Fruit fly (Drosophila melanogaster) whole organism, prepupa: ENCODE results near the gene Spn28Da.

ENCODE experiments used
- Blimp-1 ChIP-seq: fragments of 200-800 bp; sonication (Bioruptor generic); optimal IDR thresholded peaks from 3 replicates; lab custom pipeline; 2017; ENCODE audit warnings: missing biosample characterization, missing genetic modification characterization, mild to moderate bottlenecking, moderate library complexity, missing genetic modification reagents
- CG10631 ChIP-seq: fragments of 200-800 bp; sonication (Bioruptor generic); optimal IDR thresholded peaks from 2 replicates; lab custom pipeline; 2016; ENCODE audit warnings: missing biosample characterization, missing genetic modification characterization
- CG15336 ChIP-seq: fragments of 200-800 bp; sonication (Bioruptor generic); IDR thresholded peaks from 2 replicates; pipeline ENCODE4 v1.3.6; 2022; ENCODE audit warnings: missing biosample characterization, missing genetic modification characterization
- CG1621 ChIP-seq: fragments of 200-800 bp; sonication (Bioruptor generic); optimal IDR thresholded peaks from 3 replicates; lab custom pipeline; 2018; ENCODE audit warnings: missing biosample characterization, mild to moderate bottlenecking, missing genetic modification characterization
- CG16779 ChIP-seq: fragments of 200-800 bp; sonication (Bioruptor generic); optimal IDR thresholded peaks from 3 replicates; lab custom pipeline; 2017; ENCODE audit warnings: missing biosample characterization, mild to moderate bottlenecking, missing genetic modification characterization
- CG3032 ChIP-seq: fragments of 200-800 bp; optimal IDR thresholded peaks from 2 replicates; lab custom pipeline; 2019; ENCODE audit warnings: missing biosample characterization, mild to moderate bottlenecking, missing genetic modification characterization, moderate library complexity
- CG32006 ChIP-seq: fragments of 200-800 bp; sonication (Bioruptor generic); optimal IDR thresholded peaks from 3 replicates; lab custom pipeline; 2017; ENCODE audit warnings: missing biosample characterization, mild to moderate bottlenecking, missing genetic modification characterization
- CG34406 ChIP-seq: fragments of 200-800 bp; sonication (Bioruptor generic); optimal IDR thresholded peaks from 3 replicates; lab custom pipeline; 2016; ENCODE audit warnings: missing biosample characterization, missing genetic modification characterization
- CG4318 ChIP-seq: fragments of 200-800 bp; sonication (Bioruptor generic); optimal IDR thresholded peaks from 3 replicates; lab custom pipeline; 2017; ENCODE audit warnings: missing biosample characterization, mild to moderate bottlenecking, missing genetic modification characterization
- CG6163 ChIP-seq: fragments of 200-800 bp; sonication (Bioruptor generic); IDR thresholded peaks from 3 replicates; pipeline ENCODE4 v1.3.6; 2022; ENCODE audit warnings: missing biosample characterization, missing genetic modification characterization
- CG6276 ChIP-seq: fragments of 200-800 bp; sonication (Bioruptor generic); optimal IDR thresholded peaks from 2 replicates; lab custom pipeline; 2017; ENCODE audit warnings: missing biosample characterization, mild to moderate bottlenecking, missing genetic modification characterization
- CG6792 ChIP-seq: fragments of 200-800 bp; sonication (Bioruptor generic); optimal IDR thresholded peaks from 3 replicates; lab custom pipeline; 2016; ENCODE audit warnings: missing biosample characterization, missing genetic modification characterization
- CG6808 ChIP-seq: fragments of 200-800 bp; sonication (Bioruptor generic); optimal IDR thresholded peaks from 3 replicates; lab custom pipeline; 2017; ENCODE audit warnings: missing biosample characterization, missing genetic modification characterization, mild to moderate bottlenecking, moderate library complexity, missing genetic modification reagents
- CG6854 ChIP-seq: fragments of 200-800 bp; sonication (Bioruptor generic); optimal IDR thresholded peaks from 2 replicates; lab custom pipeline; 2017; ENCODE audit warnings: missing biosample characterization, mild to moderate bottlenecking, missing genetic modification characterization
- CG7368 ChIP-seq: fragments of 200-800 bp; sonication (Bioruptor generic); optimal IDR thresholded peaks from 3 replicates; lab custom pipeline; 2016; ENCODE audit warnings: missing biosample characterization, missing genetic modification characterization
- CG8119 ChIP-seq: fragments of 200-800 bp; sonication (Bioruptor generic); IDR thresholded peaks from 3 replicates; pipeline ENCODE4 v1.3.6; 2022; ENCODE audit warnings: missing biosample characterization, missing genetic modification characterization
- CG8319 ChIP-seq: fragments of 200-800 bp; sonication (Bioruptor generic); optimal IDR thresholded peaks from 3 replicates; lab custom pipeline; 2016; ENCODE audit warnings: missing biosample characterization, missing genetic modification characterization
- Eip75B ChIP-seq: fragments of 200-800 bp; sonication (Bioruptor generic); optimal IDR thresholded peaks from 3 replicates; lab custom pipeline; 2016; ENCODE audit warnings: missing biosample characterization, missing genetic modification characterization
- Eip78C ChIP-seq: fragments of 200-800 bp; sonication (Bioruptor generic); peaks from one replicate; lab custom pipeline; 2016; ENCODE audit warnings: missing biosample characterization, missing genetic modification characterization
- Eip93F ChIP-seq: fragments of 200-800 bp; sonication (Bioruptor generic); optimal IDR thresholded peaks from 2 replicates; lab custom pipeline; 2016; ENCODE audit warnings: missing biosample characterization, mild to moderate bottlenecking, missing genetic modification characterization
- Ets96B ChIP-seq: fragments of 200-800 bp; optimal IDR thresholded peaks from 2 replicates; lab custom pipeline; 2019; ENCODE audit warnings: missing biosample characterization, mild to moderate bottlenecking, missing genetic modification characterization, moderate library complexity
- Hr38 ChIP-seq: sonication (Bioruptor generic); optimal IDR thresholded peaks from 2 replicates; lab custom pipeline; 2016; ENCODE audit warnings: missing biosample characterization, missing genetic modification characterization
- Hr39 ChIP-seq: fragments of 200-800 bp; sonication (Bioruptor generic); optimal IDR thresholded peaks from 2 replicates; lab custom pipeline; 2016; ENCODE audit warnings: missing biosample characterization, missing genetic modification characterization
- Hr4 ChIP-seq: fragments of 200-800 bp; sonication (Bioruptor generic); optimal IDR thresholded peaks from 3 replicates; lab custom pipeline; 2016; ENCODE audit warnings: missing biosample characterization, missing genetic modification characterization
- Lpt ChIP-seq: fragments of 200-800 bp; sonication (Bioruptor generic); optimal IDR thresholded peaks from 3 replicates; lab custom pipeline; 2016; ENCODE audit warnings: missing biosample characterization, missing genetic modification characterization
- Met ChIP-seq: fragments of 200-800 bp; sonication (Bioruptor generic); optimal IDR thresholded peaks from 3 replicates; lab custom pipeline; 2016; ENCODE audit warnings: missing biosample characterization, missing genetic modification characterization
- OdsH ChIP-seq: fragments of 200-800 bp; sonication (Bioruptor generic); optimal IDR thresholded peaks from 3 replicates; lab custom pipeline; 2016; ENCODE audit warnings: missing biosample characterization, missing genetic modification characterization
- Smox ChIP-seq: fragments of 200-800 bp; sonication (Bioruptor generic); optimal IDR thresholded peaks from 3 replicates; lab custom pipeline; 2016; ENCODE audit warnings: missing biosample characterization, missing genetic modification characterization
- Sox102F ChIP-seq: fragments of 200-800 bp; sonication (Bioruptor generic); optimal IDR thresholded peaks from 2 replicates; lab custom pipeline; 2016; ENCODE audit warnings: missing biosample characterization, mild to moderate bottlenecking, missing genetic modification characterization
- Sox14 ChIP-seq: fragments of 200-800 bp; sonication (Bioruptor generic); optimal IDR thresholded peaks from 3 replicates; lab custom pipeline; 2016; ENCODE audit warnings: missing biosample characterization, missing genetic modification characterization
- Sox15 ChIP-seq: fragments of 200-800 bp; sonication (Bioruptor generic); optimal IDR thresholded peaks from 3 replicates; lab custom pipeline; 2016; ENCODE audit warnings: missing biosample characterization, missing genetic modification characterization
- achi ChIP-seq: fragments of 200-800 bp; sonication (Bioruptor generic); optimal IDR thresholded peaks from 3 replicates; lab custom pipeline; 2016; ENCODE audit warnings: missing biosample characterization, missing genetic modification characterization
- cyc ChIP-seq: fragments of 200-800 bp; sonication (Bioruptor generic); optimal IDR thresholded peaks from 3 replicates; lab custom pipeline; 2016; ENCODE audit warnings: missing biosample characterization, missing genetic modification characterization
- dac ChIP-seq: fragments of 200-800 bp; sonication (Bioruptor generic); optimal IDR thresholded peaks from 2 replicates; lab custom pipeline; 2017; ENCODE audit warnings: missing biosample characterization, mild to moderate bottlenecking, missing genetic modification characterization
- dsx ChIP-seq: fragments of 200-800 bp; optimal IDR thresholded peaks from 3 replicates; lab custom pipeline; 2019; ENCODE audit warnings: missing biosample characterization, mild to moderate bottlenecking, missing genetic modification characterization, moderate library complexity; ENCODE audit not compliant: poor library complexity, severe bottlenecking
- eg ChIP-seq: fragments of 200-800 bp; sonication (Bioruptor generic); IDR thresholded peaks from 3 replicates; pipeline ENCODE4 v1.3.6; 2022; ENCODE audit warnings: missing biosample characterization, missing genetic modification characterization
- esn ChIP-seq: fragments of 200-800 bp; sonication (Bioruptor generic); optimal IDR thresholded peaks from 2 replicates; lab custom pipeline; 2016; ENCODE audit warnings: missing biosample characterization, mild to moderate bottlenecking, missing genetic modification characterization, moderate library complexity
- fd85E ChIP-seq: fragments of 200-800 bp; sonication (Bioruptor generic); optimal IDR thresholded peaks from 3 replicates; lab custom pipeline; 2016; ENCODE audit warnings: missing biosample characterization, missing genetic modification characterization
- fkh ChIP-seq: fragments of 200-800 bp; sonication (Bioruptor generic); optimal IDR thresholded peaks from 3 replicates; lab custom pipeline; 2017; ENCODE audit warnings: missing biosample characterization, mild to moderate bottlenecking, missing genetic modification characterization, moderate library complexity
- lz ChIP-seq: fragments of 200-800 bp; sonication (Bioruptor generic); optimal IDR thresholded peaks from 3 replicates; lab custom pipeline; 2016; ENCODE audit warnings: missing biosample characterization, missing genetic modification characterization
- net ChIP-seq: fragments of 200-800 bp; sonication (Bioruptor generic); optimal IDR thresholded peaks from 3 replicates; lab custom pipeline; 2016; ENCODE audit warnings: missing biosample characterization, missing genetic modification characterization
- pdm3 ChIP-seq: fragments of 200-800 bp; sonication (Bioruptor generic); optimal IDR thresholded peaks from 3 replicates; lab custom pipeline; 2016; ENCODE audit warnings: missing biosample characterization, missing genetic modification characterization
- salr ChIP-seq, 2 experiments: fragments of 200-800 bp; sonication (Bioruptor generic); optimal IDR thresholded peaks; 3 replicates each; lab custom pipeline; 2016 to 2018; ENCODE audit warnings: missing biosample characterization in 2 of 2, missing genetic modification characterization in 2 of 2, mild to moderate bottlenecking in 1 of 2
- spab ChIP-seq: fragments of 200-800 bp; sonication (Bioruptor generic); optimal IDR thresholded peaks from 2 replicates; lab custom pipeline; 2017; ENCODE audit warnings: missing biosample characterization, mild to moderate bottlenecking, missing genetic modification characterization, missing genetic modification reagents
- ss ChIP-seq, 2 experiments: fragments of 200-800 bp; sonication (Bioruptor generic); optimal IDR thresholded peaks; 2 replicates in 1 of 2; 3 replicates in 1 of 2; lab custom pipeline; 2017 to 2018; ENCODE audit warnings: mild to moderate bottlenecking in 2 of 2, missing biosample characterization in 2 of 2, missing genetic modification characterization in 2 of 2, moderate library complexity in 1 of 2
- svp ChIP-seq: fragments of 200-800 bp; sonication (Bioruptor generic); peaks from one replicate; lab custom pipeline; 2016; ENCODE audit warnings: missing biosample characterization, missing genetic modification characterization
- topi ChIP-seq: fragments of 200-800 bp; sonication (Bioruptor generic); optimal IDR thresholded peaks from 3 replicates; lab custom pipeline; 2016; ENCODE audit warnings: missing biosample characterization, missing genetic modification characterization
- vri ChIP-seq: fragments of 200-800 bp; sonication (Bioruptor generic); optimal IDR thresholded peaks from 3 replicates; lab custom pipeline; 2016; ENCODE audit warnings: missing biosample characterization, mild to moderate bottlenecking, missing genetic modification characterization

The Spn28Da gene

DNA sequence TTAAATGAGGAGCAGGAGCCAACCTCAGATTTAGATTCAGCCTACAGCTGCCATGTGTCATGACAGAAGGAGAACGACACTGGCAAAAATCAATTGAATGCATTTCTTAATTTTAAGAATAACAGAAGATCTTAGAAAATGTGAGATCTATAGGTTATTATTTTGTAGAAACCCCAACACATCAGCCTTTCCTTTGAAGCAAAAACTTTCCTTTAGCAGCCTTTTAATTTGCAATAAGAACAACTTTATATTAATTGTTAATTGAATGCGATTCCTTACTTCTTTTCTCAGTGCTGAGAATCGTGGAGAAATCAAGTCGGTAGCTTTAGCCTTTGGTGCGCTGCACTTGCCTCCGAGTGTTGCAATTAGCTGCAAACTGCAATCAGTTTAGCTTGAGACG lies 31.7 kb upstream of the Spn28Da start:
- TF ChIP-seq spab (GFP tag; lab: Kevin White, UChicago) (no peak), OdsH (GFP tag; lab: Kevin White, UChicago) (peak; percentile 37), Met (GFP tag; lab: Kevin White, UChicago) (no peak), Sox14 (GFP tag; lab: Kevin White, UChicago) (peak; percentile 28), CG8119 (GFP tag; lab: Robert Waterston, UW) (0 out of 3 replicates have a peak, but pooled peaks have one; percentile 35), CG32006 (GFP tag; lab: Kevin White, UChicago) (peak; percentile 56), achi (GFP tag; lab: Kevin White, UChicago) (peak; percentile 24), CG4318 (GFP tag; lab: Kevin White, UChicago) (no peak), lz (GFP tag; lab: Kevin White, UChicago) (no peak), CG3032 (tag; lab: Kevin White, UChicago) (peak; percentile 6), Ets96B (peak; percentile 13), CG15336 (GFP tag; lab: Robert Waterston, UW) (peak; percentile 37), CG10631 (GFP tag; lab: Kevin White, UChicago) (peak; percentile 41), Lpt (GFP tag; lab: Kevin White, UChicago) (no peak), Eip75B (GFP tag; lab: Kevin White, UChicago) (peak; percentile 51), Eip78C (GFP tag; lab: Kevin White, UChicago) (peak; percentile 60), Sox102F (GFP tag; lab: Kevin White, UChicago) (no peak), CG6808 (GFP tag; lab: Kevin White, UChicago) (no peak), CG16779 (peak; percentile 5), topi (no peak)

dm6 chr2L:7918770-7919169 lies 29.8 kb upstream of the Spn28Da start:
- TF ChIP-seq Ets96B (no peak), cyc (GFP tag; lab: Kevin White, UChicago) (no peak), CG6276 (GFP tag; lab: Kevin White, UChicago) (no peak), CG8119 (GFP tag; lab: Robert Waterston, UW) (peak; percentile 72), dsx (GFP tag; lab: Kevin White, UChicago) (no peak), dac (GFP tag; lab: Kevin White, UChicago) (peak; percentile 32), pdm3 (GFP tag; lab: Kevin White, UChicago) (peak; percentile 38), Eip93F (GFP tag; lab: Kevin White, UChicago) (no peak), net (peak; percentile 45), CG7368 (no peak), CG6854 (GFP tag; lab: Kevin White, UChicago) (no peak), CG1621 (tag; lab: Kevin White, UChicago) (no peak), fd85E (GFP tag; lab: Kevin White, UChicago) (no peak), ss (GFP tag; optimal IDR thresholded peaks at IDR 0.05; lab: Kevin White, UChicago) (no peak), CG32006 (GFP tag; lab: Kevin White, UChicago) (peak; percentile 68), CG4318 (GFP tag; lab: Kevin White, UChicago) (peak; percentile 48), salr (GFP tag; optimal IDR thresholded peaks at IDR 0.05; lab: Kevin White, UChicago) (peak in 1 of 2 experiments; percentile 11), Sox102F (GFP tag; lab: Kevin White, UChicago) (no peak), esn (GFP tag; lab: Kevin White, UChicago) (peak; percentile 9), fkh (GFP tag; lab: Kevin White, UChicago) (no peak), Eip78C (GFP tag; lab: Kevin White, UChicago) (peak; percentile 54), spab (GFP tag; lab: Kevin White, UChicago) (no peak), Sox15 (GFP tag; lab: Kevin White, UChicago) (no peak), Smox (no peak), CG34406 (GFP tag; lab: Kevin White, UChicago) (no peak), Hr38 (no peak), vri (GFP tag; lab: Kevin White, UChicago) (no peak), Eip75B (GFP tag; lab: Kevin White, UChicago) (no peak), svp (GFP tag; lab: Kevin White, UChicago) (no peak), CG6792 (peak; percentile 3), Hr4 (GFP tag; lab: Kevin White, UChicago) (peak; percentile 70), Hr39 (GFP tag; lab: Kevin White, UChicago) (no peak), topi (no peak), Met (GFP tag; lab: Kevin White, UChicago) (no peak), CG8319 (GFP tag; lab: Kevin White, UChicago) (no peak), achi (GFP tag; lab: Kevin White, UChicago) (peak; percentile 49), Blimp-1 (no peak), CG6163 (0 out of 3 replicates have a peak, but pooled peaks have one; percentile 28), eg (GFP tag; lab: Robert Waterston, UW) (peak; percentile 65; the same call in 2 of the 3 replicates), CG6808 (GFP tag; lab: Kevin White, UChicago) (no peak), OdsH (GFP tag; lab: Kevin White, UChicago) (peak; percentile 39)
